Worm (Caenorhabditis elegans): ENCODE measurements around the gene efl-1.
A peak's percentile ranks its signal among the peaks of the same experiment; 100 is the strongest.

efl-1 gene

ce11 chrV:16965655-16966054 is at the start of gene efl-1:
Gene efl-1, minus strand, starts transcription at chrV:16965675.
- TF ChIP-seq aly-2 (tag; optimal IDR thresholded peaks at IDR 0.05), result peak; percentile 77
- TF ChIP-seq nhr-47 (tag; optimal IDR thresholded peaks at IDR 0.05), result peak; percentile 97
- peak; percentile 84 for TF ChIP-seq mab-9 (GFP tag; IDR thresholded peaks at IDR 0.05)
- peak; percentile 97 to 100 for TF ChIP-seq efl-1 (optimal IDR thresholded peaks at IDR 0.05)
- TF ChIP-seq efl-1 (GFP tag; optimal IDR thresholded peaks at IDR 0.05 in 1 of 2), result peak in 1 of 2 experiments; percentile 100
- TF ChIP-seq efl-3 (GFP tag; optimal IDR thresholded peaks at IDR 0.05), result no peak
- TF ChIP-seq mdl-1 (tag; optimal IDR thresholded peaks at IDR 0.05), result peak in 1 of 2 experiments; percentile 78
- TF ChIP-seq mef-2 (tag; optimal IDR thresholded peaks at IDR 0.05), result peak; percentile 64
- peak; percentile 97 for TF ChIP-seq snu-23 (GFP tag; optimal IDR thresholded peaks at IDR 0.05)
- peak; percentile 88 for TF ChIP-seq nhr-237 (tag; optimal IDR thresholded peaks at IDR 0.05)
- no peak for TF ChIP-seq egl-27 (tag; optimal IDR thresholded peaks at IDR 0.05)
- TF ChIP-seq ceh-8 (GFP tag; optimal IDR thresholded peaks at IDR 0.05), result peak; percentile 89
- peak; percentile 75 for TF ChIP-seq ceh-88 (GFP tag; IDR thresholded peaks at IDR 0.05)
- peak; percentile 68 for TF ChIP-seq fkh-4 (tag; optimal IDR thresholded peaks at IDR 0.05; ENCODE audit: borderline replicate concordance)
- TF ChIP-seq fos-1 (tag; optimal IDR thresholded peaks at IDR 0.05), result peak; percentile 93
- TF ChIP-seq nhr-71 (tag; optimal IDR thresholded peaks at IDR 0.05), result peak; percentile 97
- TF ChIP-seq unc-130 (tag; optimal IDR thresholded peaks at IDR 0.05), result peak; percentile 79
- peak; percentile 77 for TF ChIP-seq unc-98 (GFP tag; IDR thresholded peaks at IDR 0.05)
- TF ChIP-seq lsy-2 (tag; optimal IDR thresholded peaks at IDR 0.05), result peak; percentile 93 to 95
- TF ChIP-seq blmp-1 (tag; optimal IDR thresholded peaks at IDR 0.05), result peak; percentile 65
- peak; percentile 94 for TF ChIP-seq mep-1 (tag; optimal IDR thresholded peaks at IDR 0.05)
- peak; percentile 91 for TF ChIP-seq fkh-8 (tag; optimal IDR thresholded peaks at IDR 0.05)
- TF ChIP-seq jun-1 (tag; optimal IDR thresholded peaks at IDR 0.05), result peak; percentile 84
- TF ChIP-seq lir-3 (tag; optimal IDR thresholded peaks at IDR 0.05; ENCODE audit: poor library complexity), result no peak
- peak; percentile 94 for TF ChIP-seq skn-1 (tag; optimal IDR thresholded peaks at IDR 0.05)
- TF ChIP-seq lin-14 (GFP tag; optimal IDR thresholded peaks at IDR 0.05), result peak; percentile 95
- peak; percentile 8 for TF ChIP-seq zag-1 (tag; optimal IDR thresholded peaks at IDR 0.05)
- peak; percentile 84 for TF ChIP-seq ztf-4 (tag; optimal IDR thresholded peaks at IDR 0.05)
- TF ChIP-seq hlh-17 (GFP tag; optimal IDR thresholded peaks at IDR 0.05; ENCODE audit: borderline replicate concordance), result no peak
- TF ChIP-seq unc-86 (tag; optimal IDR thresholded peaks at IDR 0.05), result peak; percentile 92
- TF ChIP-seq F16B12.6 (tag; optimal IDR thresholded peaks at IDR 0.05), result peak; percentile 59
- peak; percentile 85 for TF ChIP-seq C16A3.4 (tag; optimal IDR thresholded peaks at IDR 0.05)
- TF ChIP-seq nhr-76 (tag; optimal IDR thresholded peaks at IDR 0.05), result no peak
- peak; percentile 95 for TF ChIP-seq nhr-90 (tag; optimal IDR thresholded peaks at IDR 0.05; ENCODE audit: poor library complexity)
- peak; percentile 97 for TF ChIP-seq rnt-1 (tag; optimal IDR thresholded peaks at IDR 0.05)
- no peak for TF ChIP-seq hpl-2 (GFP tag; optimal IDR thresholded peaks at IDR 0.05)
- TF ChIP-seq elt-2 (tag; optimal IDR thresholded peaks at IDR 0.05), result peak; percentile 78
- TF ChIP-seq vab-15 (tag; optimal IDR thresholded peaks at IDR 0.05), result peak; percentile 51
- no peak for TF ChIP-seq nhr-84 (tag; optimal IDR thresholded peaks at IDR 0.05)
- TF ChIP-seq ets-5 (GFP tag; IDR thresholded peaks at IDR 0.05), result no peak
- TF ChIP-seq nhr-77 (tag; optimal IDR thresholded peaks at IDR 0.05), result peak; percentile 92
- peak; percentile 91 for TF ChIP-seq lin-13 (GFP tag; optimal IDR thresholded peaks at IDR 0.05)
- peak; percentile 81 for TF ChIP-seq sup-37 (GFP tag; optimal IDR thresholded peaks at IDR 0.05)
- no peak for TF ChIP-seq ceh-63 (GFP tag; optimal IDR thresholded peaks at IDR 0.05)
- TF ChIP-seq ceh-90 (tag; optimal IDR thresholded peaks at IDR 0.05), result peak; percentile 58
- TF ChIP-seq dpl-1 (GFP tag; optimal IDR thresholded peaks at IDR 0.05), result peak; percentile 100
- TF ChIP-seq lin-15B (tag; optimal IDR thresholded peaks at IDR 0.05), result peak; percentile 89
- TF ChIP-seq egl-13 (tag; optimal IDR thresholded peaks at IDR 0.05), result peak; percentile 90
- peak; percentile 86 for TF ChIP-seq fkh-10 (GFP tag; optimal IDR thresholded peaks at IDR 0.05)
- TF ChIP-seq swsn-7 (tag; optimal IDR thresholded peaks at IDR 0.05), result peak; percentile 96
- peak; percentile 52 for TF ChIP-seq C04F5.9 (tag; optimal IDR thresholded peaks at IDR 0.05)
- peak; percentile 60 for TF ChIP-seq aha-1 (tag; optimal IDR thresholded peaks at IDR 0.05)
- TF ChIP-seq ceh-82 (tag; optimal IDR thresholded peaks at IDR 0.05), result peak; percentile 80 to 96 (median 94)
